Fruit fly (Drosophila melanogaster): ENCODE results near the gene CG32201.
A peak's percentile ranks its signal among the peaks of the same experiment; 100 is the strongest.

The CG32201 gene

dm6 chr3L:18620988-18621734, 11.7 kb downstream of the CG32201 start (continued):
- TF ChIP-seq B-H2 (GFP tag; optimal IDR thresholded peaks at IDR 0.05) (peak; percentile 15), Med (GFP tag) (peak; percentile 96), unpg (GFP tag; optimal IDR thresholded peaks at IDR 0.05) (peak; percentile 34), Bgb (GFP tag; IDR thresholded peaks at IDR 0.05; ENCODE audit: partially characterized antibody) (peak; percentile 74), schlank (tag; optimal IDR thresholded peaks at IDR 0.05) (peak; percentile 63), MESR4 (GFP tag; optimal IDR thresholded peaks at IDR 0.05) (no peak), tx (GFP tag; optimal IDR thresholded peaks at IDR 0.05) (peak; percentile 45), bcd (GFP tag; optimal IDR thresholded peaks at IDR 0.05) (no peak), sug (tag; optimal IDR thresholded peaks at IDR 0.05) (peak; percentile 72), Hey (tag; optimal IDR thresholded peaks at IDR 0.05) (no peak), CG34376 (GFP tag; optimal IDR thresholded peaks at IDR 0.05) (peak; percentile 70), hbn (GFP tag; IDR thresholded peaks at IDR 0.05; ENCODE audit: partially characterized antibody) (peak; percentile 70), seq (GFP tag; IDR thresholded peaks at IDR 0.05) (peak; percentile 53; the same call in 1 of the 2 replicates), fd3F (GFP tag; optimal IDR thresholded peaks at IDR 0.05) (no peak), Abd-B (GFP tag; optimal IDR thresholded peaks at IDR 0.05) (no peak), CG31388 (GFP tag; optimal IDR thresholded peaks at IDR 0.05) (no peak), CG15073 (GFP tag; optimal IDR thresholded peaks at IDR 0.05) (no peak), CG11085 (GFP tag; IDR thresholded peaks at IDR 0.05) (no peak), slbo (GFP tag; IDR thresholded peaks at IDR 0.05) (peak; percentile 87), Camta (GFP tag; optimal IDR thresholded peaks at IDR 0.05) (no peak), esg (GFP tag; conservative IDR thresholded peaks at IDR 0.05) (peak; percentile 33; the same call in 1 of the 2 replicates), CG34224 (GFP tag; IDR thresholded peaks at IDR 0.05; ENCODE audit: partially characterized antibody) (peak; percentile 86), tap (tag; optimal IDR thresholded peaks at IDR 0.05) (peak; percentile 47), Ptx1 (GFP tag; IDR thresholded peaks at IDR 0.05) (0 out of 2 replicates have a peak, but pooled peaks have one; percentile 15), CG13296 (GFP tag; optimal IDR thresholded peaks at IDR 0.05) (peak; percentile 25), tgo (GFP tag; IDR thresholded peaks at IDR 0.05) (peak; percentile 29; the same call in 1 of the 3 replicates), cwo (GFP tag; optimal IDR thresholded peaks at IDR 0.05) (peak; percentile 55), Doc3 (GFP tag; IDR thresholded peaks at IDR 0.05; ENCODE audit: partially characterized antibody) (peak; percentile 74; the same call in 2 of the 3 replicates), lmd (GFP tag; IDR thresholded peaks at IDR 0.05) (peak; percentile 29; the same call in 1 of the 2 replicates), danr (GFP tag; IDR thresholded peaks at IDR 0.05) (no peak), Asciz (GFP tag; optimal IDR thresholded peaks at IDR 0.05) (peak; percentile 26), CG17802 (tag; optimal IDR thresholded peaks at IDR 0.05) (peak; percentile 14), CG10209 (GFP tag; optimal IDR thresholded peaks at IDR 0.05) (peak; percentile 38), Dip2 (GFP tag; IDR thresholded peaks at IDR 0.05) (no peak), grau (tag; optimal IDR thresholded peaks at IDR 0.05) (peak; percentile 48), tio (GFP tag; optimal IDR thresholded peaks at IDR 0.05) (no peak), onecut (GFP tag; IDR thresholded peaks at IDR 0.05) (peak; percentile 49), E2f2 (GFP tag; IDR thresholded peaks at IDR 0.05) (peak; percentile 42; the same call in 1 of the 2 replicates), ttk (GFP tag; IDR thresholded peaks at IDR 0.05) (peak; percentile 41; the same call in 1 of the 2 replicates), crc (GFP tag; optimal IDR thresholded peaks at IDR 0.05) (peak; percentile 55), CG16779 (GFP tag; IDR thresholded peaks at IDR 0.05) (0 out of 2 replicates have a peak, but pooled peaks have one; percentile 38), Neu2 (GFP tag; optimal IDR thresholded peaks at IDR 0.05; ENCODE audit: borderline replicate concordance) (no peak), scrt (GFP tag; optimal IDR thresholded peaks at IDR 0.05) (peak; percentile 57), CG9932 (GFP tag; IDR thresholded peaks at IDR 0.05) (peak; percentile 89), hb (GFP tag; IDR thresholded peaks at IDR 0.05; ENCODE audit: partially characterized antibody) (no peak), CG17186 (GFP tag; optimal IDR thresholded peaks at IDR 0.05) (peak; percentile 43), Scr (GFP tag; IDR thresholded peaks at IDR 0.05; ENCODE audit: partially characterized antibody) (peak; percentile 75), CG31365 (tag; optimal IDR thresholded peaks at IDR 0.05) (peak; percentile 95)
